Fruit fly (Drosophila melanogaster) whole organism, pupa: Measurements from ENCODE around the gene Ras64B.
A peak's percentile ranks its signal among the peaks of the same experiment; 100 is the strongest.

Experiments
- CG10348 ChIP-seq: fragments of 200-800 bp; sonication (Bioruptor generic); IDR thresholded peaks from 2 replicates; pipeline ENCODE4 v1.3.6; 2022; ENCODE audit warnings: missing biosample characterization, missing genetic modification characterization
- CG12605 ChIP-seq: fragments of 200-800 bp; sonication (Bioruptor generic); IDR thresholded peaks from 2 replicates; pipeline ENCODE4 v1.3.6; 2022; ENCODE audit warnings: missing biosample characterization, missing genetic modification characterization
- CG13204 ChIP-seq: fragments of 200-800 bp; sonication (Bioruptor generic); optimal IDR thresholded peaks from 2 replicates; lab custom pipeline; 2018; ENCODE audit warnings: missing biosample characterization, mild to moderate bottlenecking, missing genetic modification characterization, moderate library complexity
- CG14655 ChIP-seq: fragments of 200-800 bp; sonication (Bioruptor generic); optimal IDR thresholded peaks from 3 replicates; lab custom pipeline; 2017; ENCODE audit warnings: mild to moderate bottlenecking, missing biosample characterization, missing genetic modification reagents, missing genetic modification characterization
- CG15710 ChIP-seq: fragments of 200-800 bp; sonication (Bioruptor generic); optimal IDR thresholded peaks from 2 replicates; lab custom pipeline; 2018; ENCODE audit warnings: missing biosample characterization, mild to moderate bottlenecking, missing genetic modification characterization, moderate library complexity
- CG17806 ChIP-seq: fragments of 200-800 bp; sonication (Bioruptor generic); optimal IDR thresholded peaks from 2 replicates; lab custom pipeline; 2018; ENCODE audit warnings: missing biosample characterization, mild to moderate bottlenecking, missing genetic modification characterization, moderate library complexity
- CG32121 ChIP-seq: fragments of 200-800 bp; sonication (Bioruptor generic); IDR thresholded peaks from 2 replicates; pipeline ENCODE4 v1.3.6; 2022; ENCODE audit warnings: missing biosample characterization, missing genetic modification characterization
- CG34367 ChIP-seq: fragments of 200-800 bp; sonication (Bioruptor generic); optimal IDR thresholded peaks from 2 replicates; lab custom pipeline; 2018; ENCODE audit warnings: missing biosample characterization, mild to moderate bottlenecking, missing genetic modification characterization
- CG4496 ChIP-seq: fragments of 200-800 bp; sonication (Bioruptor generic); IDR thresholded peaks from 3 replicates; pipeline ENCODE4 v1.3.6; 2022; ENCODE audit warnings: missing biosample characterization, missing genetic modification characterization
- CG8159 ChIP-seq: fragments of 200-800 bp; sonication (Bioruptor generic); optimal IDR thresholded peaks from 3 replicates; lab custom pipeline; 2018; ENCODE audit warnings: missing biosample characterization, mild to moderate bottlenecking, missing genetic modification characterization, moderate library complexity
- CG8301 ChIP-seq: fragments of 200-800 bp; sonication (Bioruptor generic); optimal IDR thresholded peaks from 2 replicates; lab custom pipeline; 2018; ENCODE audit warnings: missing biosample characterization, mild to moderate bottlenecking, missing genetic modification characterization
- CG9948 ChIP-seq: fragments of 200-800 bp; sonication (Bioruptor generic); optimal IDR thresholded peaks from 2 replicates; lab custom pipeline; 2018; ENCODE audit warnings: missing biosample characterization, mild to moderate bottlenecking, missing genetic modification characterization, moderate library complexity
- D1 ChIP-seq: fragments of 200-800 bp; sonication (Bioruptor generic); optimal IDR thresholded peaks from 2 replicates; lab custom pipeline; 2018; ENCODE audit warnings: missing biosample characterization, mild to moderate bottlenecking, missing genetic modification characterization, moderate library complexity
- EcR ChIP-seq: fragments of 200-800 bp; sonication (Bioruptor generic); optimal IDR thresholded peaks from 3 replicates; lab custom pipeline; 2019; ENCODE audit warnings: missing biosample characterization, missing genetic modification characterization, mild to moderate bottlenecking, moderate library complexity, missing genetic modification reagents
- Ets98B ChIP-seq: fragments of 200-800 bp; sonication (Bioruptor generic); IDR thresholded peaks from 2 replicates; pipeline ENCODE4 v1.3.6; 2022; ENCODE audit warnings: missing biosample characterization, missing genetic modification characterization
- Pif1A ChIP-seq: fragments of 200-800 bp; sonication (Bioruptor generic); optimal IDR thresholded peaks from 3 replicates; lab custom pipeline; 2016; ENCODE audit warnings: missing biosample characterization, missing genetic modification characterization
- Pif1B ChIP-seq: fragments of 200-800 bp; sonication (Bioruptor generic); optimal IDR thresholded peaks from 3 replicates; lab custom pipeline; 2016; ENCODE audit warnings: missing biosample characterization, missing genetic modification characterization
- Snoo ChIP-seq: fragments of 200-800 bp; sonication (Bioruptor generic); optimal IDR thresholded peaks from 3 replicates; lab custom pipeline; 2017; ENCODE audit warnings: missing biosample characterization, mild to moderate bottlenecking, missing genetic modification characterization, inconsistent platforms
- fd96Ca ChIP-seq: fragments of 200-800 bp; sonication (Bioruptor generic); IDR thresholded peaks from 3 replicates; pipeline ENCODE4 v1.3.6; 2022; ENCODE audit warnings: missing biosample characterization, missing genetic modification characterization
- gl ChIP-seq: fragments of 200-800 bp; sonication (Bioruptor generic); optimal IDR thresholded peaks from 2 replicates; lab custom pipeline; 2018; ENCODE audit warnings: missing biosample characterization, mild to moderate bottlenecking, missing genetic modification characterization
- rn ChIP-seq: fragments of 200-800 bp; sonication (Bioruptor generic); IDR thresholded peaks from 2 replicates; pipeline ENCODE4 v1.3.6; 2022; ENCODE audit warnings: missing biosample characterization, missing genetic modification characterization

Ras64B gene

DNA sequence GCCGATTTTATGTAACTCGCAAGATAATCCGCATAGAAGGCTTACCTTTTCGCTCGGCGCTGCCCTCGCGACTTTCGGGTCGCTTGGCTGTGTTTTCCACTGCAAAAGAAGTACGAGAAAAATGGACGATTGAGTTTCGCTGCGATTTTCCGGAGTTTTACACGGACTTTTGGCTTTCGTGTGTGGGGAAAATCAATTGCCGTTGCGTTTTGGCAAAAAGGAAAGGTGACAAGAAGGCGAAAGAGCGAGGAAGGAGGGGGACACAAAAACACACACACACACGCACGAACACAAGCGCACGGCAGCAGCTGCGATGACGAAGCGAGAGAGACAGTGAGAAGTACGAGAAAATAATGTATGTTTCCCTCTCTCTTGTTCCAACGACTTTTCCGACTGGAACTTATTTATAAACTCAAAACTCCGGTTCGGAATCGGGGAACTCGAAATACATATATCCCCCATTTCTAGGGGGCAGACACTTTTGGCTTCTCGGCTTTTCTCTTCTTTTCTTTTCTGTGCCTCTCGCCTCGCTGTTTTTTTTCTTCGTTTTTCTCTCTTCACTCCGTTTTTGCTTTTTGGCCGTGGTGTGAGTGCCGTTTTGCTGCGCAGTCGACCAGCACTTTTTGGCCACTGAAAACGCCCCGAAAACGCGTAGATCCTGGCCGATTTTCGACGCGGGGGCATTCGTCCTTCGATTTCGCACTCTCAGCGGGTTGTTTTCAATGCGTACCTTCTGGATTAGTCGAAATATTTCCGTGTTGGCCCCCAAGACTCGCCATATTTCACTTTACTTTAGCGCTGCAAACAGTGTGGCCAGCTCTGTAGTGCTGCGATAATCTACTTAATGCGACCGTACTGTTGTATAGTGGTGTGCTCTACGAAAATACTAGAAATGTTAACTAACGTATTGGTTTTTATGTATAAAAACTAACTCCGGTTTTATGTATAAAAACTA, 4.9 kb upstream of the Ras64B start, which contains the start of gene ens:
Gene ens, minus strand, starts transcription at position 827 of the 955 bp plus-strand sequence.
- TF ChIP-seq rn (GFP tag; lab: Robert Waterston, UW), result no peak
- no peak for TF ChIP-seq D1 (tag; lab: Kevin White, UChicago)
- no peak for TF ChIP-seq Ets98B (GFP tag; lab: Robert Waterston, UW)
- TF ChIP-seq CG13204, result no peak
- TF ChIP-seq CG12605, result peak; percentile 17; the same call in 1 of the 2 replicates
- peak; percentile 20 for TF ChIP-seq Snoo
- peak; percentile 31 for TF ChIP-seq gl
- no peak for TF ChIP-seq CG9948
- peak; percentile 2 for TF ChIP-seq CG34367
- TF ChIP-seq CG8159 (tag; lab: Kevin White, UChicago), result no peak
- peak; percentile 40 for TF ChIP-seq CG32121 (GFP tag; lab: Robert Waterston, UW)
- TF ChIP-seq EcR (GFP tag; lab: Kevin White, UChicago), result peak; percentile 14
- TF ChIP-seq CG15710 (tag; lab: Kevin White, UChicago), result peak; percentile 15
- TF ChIP-seq, all 21 proteins: peak for 7

- TF ChIP-seq CG32121 (GFP tag; lab: Robert Waterston, UW) (no peak), CG15710 (tag; lab: Kevin White, UChicago) (no peak), CG10348 (GFP tag; lab: Robert Waterston, UW) (no peak), CG34367 (no peak), Pif1B (no peak), Ets98B (GFP tag; lab: Robert Waterston, UW) (no peak)
These were observed 3.0 kb upstream of the Ras64B start, which contains the start of gene RfC4 for dm6 chr3L:4135857-4136256. Gene RfC4 (minus strand): TSS chr3L:4136038.

dm6 chr3L:4141167-4141566, 2.3 kb downstream of the Ras64B start, which contains the start of gene Akh:
Gene Akh (plus strand): TSS chr3L:4141467.
- TF ChIP-seq CG13204 (no peak), CG9948 (no peak), gl (no peak), CG32121 (GFP tag; lab: Robert Waterston, UW) (no peak), Pif1A (no peak), Pif1B (no peak), CG12605 (no peak), Ets98B (GFP tag; lab: Robert Waterston, UW) (no peak), CG17806 (tag; lab: Kevin White, UChicago) (no peak), CG15710 (tag; lab: Kevin White, UChicago) (no peak), CG8159 (tag; lab: Kevin White, UChicago) (no peak), CG14655 (GFP tag; lab: Kevin White, UChicago) (no peak), EcR (GFP tag; lab: Kevin White, UChicago) (no peak), CG34367 (no peak), Snoo (no peak), CG8301 (tag; lab: Kevin White, UChicago) (no peak), fd96Ca (GFP tag; lab: Robert Waterston, UW) (no peak)

DNA sequence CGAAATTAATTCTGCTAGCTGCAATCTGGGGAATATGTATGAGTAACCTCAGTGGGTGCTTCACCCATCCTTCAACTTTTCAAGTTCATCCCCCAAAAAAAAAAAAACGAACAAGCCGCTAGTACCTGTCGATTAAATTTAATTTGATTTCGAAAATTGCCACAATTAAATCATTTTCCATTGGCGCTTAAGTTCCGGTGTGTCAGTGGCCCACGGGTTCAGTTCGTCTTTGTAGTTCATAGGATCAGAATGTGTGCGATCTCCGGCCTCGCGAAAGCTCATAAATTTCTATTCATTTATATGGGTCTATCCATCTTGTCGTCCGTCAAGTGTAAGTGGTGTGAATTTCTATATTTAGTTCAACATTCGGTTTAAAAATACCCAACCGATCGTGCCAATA, 3.2 kb downstream of the Ras64B start, which contains the start of gene CG32260:
Gene CG32260, plus strand, starts transcription at position 301 of the 400 bp plus-strand sequence.
- no peak for TF ChIP-seq CG8159 (tag; lab: Kevin White, UChicago)
- no peak for TF ChIP-seq D1 (tag; lab: Kevin White, UChicago)
- TF ChIP-seq CG34367, result no peak
- TF ChIP-seq CG12605, result no peak
- no peak for TF ChIP-seq fd96Ca (GFP tag; lab: Robert Waterston, UW)
- TF ChIP-seq CG13204, result no peak
- no peak for TF ChIP-seq CG10348 (GFP tag; lab: Robert Waterston, UW)
- no peak for TF ChIP-seq CG32121 (GFP tag; lab: Robert Waterston, UW)
- no peak for TF ChIP-seq CG4496
- no peak for TF ChIP-seq CG15710 (tag; lab: Kevin White, UChicago)
- no peak for TF ChIP-seq gl
- no peak for TF ChIP-seq CG17806 (tag; lab: Kevin White, UChicago)
- TF ChIP-seq Pif1B, result no peak
- TF ChIP-seq CG8301 (tag; lab: Kevin White, UChicago), result no peak
- no peak for TF ChIP-seq rn (GFP tag; lab: Robert Waterston, UW)
- no peak for TF ChIP-seq Ets98B (GFP tag; lab: Robert Waterston, UW)
- TF ChIP-seq Pif1A, result no peak
- TF ChIP-seq CG9948, result no peak
- TF ChIP-seq, all 21 proteins: peak for 0

- TF ChIP-seq D1 (tag; lab: Kevin White, UChicago) (no peak), EcR (GFP tag; lab: Kevin White, UChicago) (peak; percentile 73), Snoo (no peak), CG9948 (no peak), CG17806 (tag; lab: Kevin White, UChicago) (no peak), CG8159 (tag; lab: Kevin White, UChicago) (no peak)
These were observed 6.4 kb downstream of the Ras64B start for dm6 chr3L:4145229-4145628.

DNA sequence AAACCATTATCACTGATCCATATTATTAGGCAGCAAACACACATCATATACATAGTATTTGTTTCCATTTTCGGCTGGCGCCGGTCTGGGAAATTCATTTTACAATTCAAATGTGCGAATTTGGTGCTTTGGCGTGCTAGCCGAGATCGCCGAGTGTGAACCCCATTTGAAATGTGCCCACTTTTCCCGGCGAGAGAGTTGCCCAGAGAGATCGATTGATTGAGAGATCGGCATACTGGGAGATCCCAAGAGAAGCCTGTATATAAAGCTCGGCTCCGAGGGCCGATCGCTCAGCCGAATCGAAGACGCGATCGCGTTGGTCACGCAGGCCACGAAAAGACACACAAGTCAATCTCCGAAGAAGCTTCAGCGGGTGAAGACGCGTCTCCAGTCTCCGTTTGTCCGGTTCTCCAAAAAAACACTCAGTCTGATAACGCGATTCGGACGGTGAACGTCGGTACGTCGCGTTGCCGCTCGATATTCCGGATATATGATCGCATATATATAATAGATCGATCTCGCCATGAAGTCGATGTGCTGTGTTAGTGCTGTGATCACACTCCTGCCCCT, 9.6 kb downstream of the Ras64B start, which contains the start of gene CG1299:
Gene CG1299, plus strand, starts transcription at position 291 of the 570 bp plus-strand sequence.
- no peak for TF ChIP-seq CG17806 (tag; lab: Kevin White, UChicago)
- peak; percentile 10 for TF ChIP-seq Pif1A
- no peak for TF ChIP-seq CG14655 (GFP tag; lab: Kevin White, UChicago)
- TF ChIP-seq Pif1B, result peak; percentile 8
- TF ChIP-seq CG12605, result no peak
- TF ChIP-seq Snoo, result no peak
- TF ChIP-seq EcR (GFP tag; lab: Kevin White, UChicago), result peak; percentile 34
- TF ChIP-seq CG13204, result peak; percentile 24
